Fruit fly (Drosophila melanogaster): ENCODE results near the gene CG34027.
A peak's percentile ranks its signal among the peaks of the same experiment; 100 is the strongest.

Gene CG34027

dm6 chr3R:25082348-25082747 lies 26.5 kb downstream of the CG34027 start, which contains the start of gene fd96Ca:
Gene fd96Ca (plus strand): TSS chr3R:25082684.
- TF ChIP-seq CG7745 (tag; optimal IDR thresholded peaks at IDR 0.05) = no peak
- no peak for TF ChIP-seq stc (GFP tag; IDR thresholded peaks at IDR 0.05)
- TF ChIP-seq CG1602 (GFP tag; optimal IDR thresholded peaks at IDR 0.05) = no peak
- no peak for TF ChIP-seq CG2678 (tag; optimal IDR thresholded peaks at IDR 0.05)
- TF ChIP-seq Trl (optimal IDR thresholded peaks at IDR 0.05) = peak in 1 of 2 experiments; percentile 22
- no peak for TF ChIP-seq Trl (GFP tag; optimal IDR thresholded peaks at IDR 0.05)
- no peak for TF ChIP-seq CG8281 (tag; optimal IDR thresholded peaks at IDR 0.05)
- TF ChIP-seq nau (GFP tag; optimal IDR thresholded peaks at IDR 0.05) = no peak
- TF ChIP-seq zf30C (GFP tag; optimal IDR thresholded peaks at IDR 0.05) = peak; percentile 83
- TF ChIP-seq crol (GFP tag; IDR thresholded peaks at IDR 0.05) = peak; percentile 84; the same call in 1 of the 2 replicates
- no peak for TF ChIP-seq gro (GFP tag; optimal IDR thresholded peaks at IDR 0.05)
- no peak for TF ChIP-seq ERR (GFP tag; optimal IDR thresholded peaks at IDR 0.05)
- TF ChIP-seq odd (GFP tag; optimal IDR thresholded peaks at IDR 0.05) = no peak
- TF ChIP-seq h (optimal IDR thresholded peaks at IDR 0.05) = no peak
- no peak for TF ChIP-seq Eip74EF (GFP tag; optimal IDR thresholded peaks at IDR 0.05)
- TF ChIP-seq CG34376 (GFP tag; optimal IDR thresholded peaks at IDR 0.05) = no peak
- TF ChIP-seq chinmo (GFP tag; IDR thresholded peaks at IDR 0.05; ENCODE audit: partially characterized antibody) = no peak
- no peak for TF ChIP-seq CG17361 (GFP tag; IDR thresholded peaks at IDR 0.05)
- peak; percentile 92 for TF ChIP-seq Nf-YC (tag; optimal IDR thresholded peaks at IDR 0.05)
- no peak for TF ChIP-seq CG6813 (GFP tag; optimal IDR thresholded peaks at IDR 0.05)
- no peak for TF ChIP-seq ash1 (GFP tag; optimal IDR thresholded peaks at IDR 0.05)
- peak; percentile 95 for TF ChIP-seq Nf-YB (GFP tag; optimal IDR thresholded peaks at IDR 0.05)
- no peak for TF ChIP-seq esg (GFP tag; conservative IDR thresholded peaks at IDR 0.05)
- TF ChIP-seq psq (GFP tag; optimal IDR thresholded peaks at IDR 0.05) = no peak
- TF ChIP-seq dmrt11E (tag; optimal IDR thresholded peaks at IDR 0.05) = no peak

- no peak for TF ChIP-seq z (GFP tag; IDR thresholded peaks at IDR 0.05)
- no peak for TF ChIP-seq oc (tag; optimal IDR thresholded peaks at IDR 0.05)
- peak; percentile 43 for TF ChIP-seq CoRest (tag; optimal IDR thresholded peaks at IDR 0.05)
- 0 out of 3 replicates have a peak, but pooled peaks have one; percentile 11 for TF ChIP-seq CG11695 (GFP tag; IDR thresholded peaks at IDR 0.05)
- TF ChIP-seq stc (GFP tag; IDR thresholded peaks at IDR 0.05) = peak; percentile 37; the same call in 1 of the 2 replicates
- TF ChIP-seq CG18262 (tag; optimal IDR thresholded peaks at IDR 0.05) = no peak
- TF ChIP-seq az2 (GFP tag; optimal IDR thresholded peaks at IDR 0.05) = no peak
- no peak for TF ChIP-seq H2.0 (GFP tag; IDR thresholded peaks at IDR 0.05)
- no peak for TF ChIP-seq Atf-2 (GFP tag; optimal IDR thresholded peaks at IDR 0.05)
- TF ChIP-seq Jarid2 (GFP tag; optimal IDR thresholded peaks at IDR 0.05) = peak; percentile 92
- peak; percentile 99 for TF ChIP-seq Nf-YA (GFP tag; IDR thresholded peaks at IDR 0.05)
- TF ChIP-seq hkb (optimal IDR thresholded peaks at IDR 0.05) = no peak
- TF ChIP-seq hkb (GFP tag; IDR thresholded peaks at IDR 0.05) = peak; percentile 24; the same call in 1 of the 2 replicates
- peak; percentile 40 for TF ChIP-seq cg (GFP tag; optimal IDR thresholded peaks at IDR 0.05)
- no peak; the same call in 1 of the 2 replicates for TF ChIP-seq ara (GFP tag; IDR thresholded peaks at IDR 0.05)
- no peak for TF ChIP-seq CG2116 (GFP tag; optimal IDR thresholded peaks at IDR 0.05)
- TF ChIP-seq CG10462 (GFP tag; optimal IDR thresholded peaks at IDR 0.05) = no peak
- no peak for TF ChIP-seq sug (tag; optimal IDR thresholded peaks at IDR 0.05)
- peak; percentile 100 for TF ChIP-seq Nf-YB (GFP tag; optimal IDR thresholded peaks at IDR 0.05)
- TF ChIP-seq Fer1 (GFP tag; optimal IDR thresholded peaks at IDR 0.05) = no peak
- TF ChIP-seq CG1832 (GFP tag; optimal IDR thresholded peaks at IDR 0.05) = peak; percentile 94
- TF ChIP-seq ato (GFP tag; IDR thresholded peaks at IDR 0.05; ENCODE audit: partially characterized antibody) = 0 out of 2 replicates have a peak, but pooled peaks have one; percentile 25
- TF ChIP-seq row (GFP tag; IDR thresholded peaks at IDR 0.05) = peak; percentile 20; the same call in 1 of the 3 replicates
- TF ChIP-seq CG13287 (GFP tag; IDR thresholded peaks at IDR 0.05; ENCODE audit: partially characterized antibody) = no peak
- peak; percentile 22 for TF ChIP-seq wek (GFP tag; optimal IDR thresholded peaks at IDR 0.05)
- no peak for TF ChIP-seq inv (GFP tag; IDR thresholded peaks at IDR 0.05; ENCODE audit: partially characterized antibody)
- TF ChIP-seq zf30C (GFP tag; optimal IDR thresholded peaks at IDR 0.05) = peak; percentile 41
- TF ChIP-seq jing (GFP tag; optimal IDR thresholded peaks at IDR 0.05) = peak; percentile 85
- no peak for TF ChIP-seq CG12659 (GFP tag; optimal IDR thresholded peaks at IDR 0.05)
Observed at dm6 chr3R:25080446-25080845, 28.4 kb downstream of the CG34027 start.

All from whole organism, embryonic.